Worm (Caenorhabditis elegans) whole organism, L4/young adult: ENCODE data around the gene ocam-1.

Experiments
- W03F9.2 ChIP-seq: fragments of 150-350 bp; optimal IDR thresholded peaks from 2 replicates; lab custom pipeline; 2014; ENCODE audit warnings: missing biosample characterization, missing genetic modification characterization
- dao-5 ChIP-seq: sonication (generic microtip); optimal IDR thresholded peaks from 2 replicates; lab custom pipeline; 2016; ENCODE audit warnings: missing genotype, missing genetic modification characterization, moderate library complexity, missing compliant biosample characterization
- him-1 ChIP-seq: sonication (generic microtip); optimal IDR thresholded peaks from 2 replicates; lab custom pipeline; 2016; ENCODE audit warnings: missing genotype, missing genetic modification reagents, missing genetic modification characterization, missing compliant biosample characterization

- TF ChIP-seq W03F9.2 (tag; lab: Kevin White, UChicago) (no peak), him-1 (tag; lab: Kevin White, UChicago) (no peak), dao-5 (tag; lab: Kevin White, UChicago) (no peak)
Observed at ce11 chrV:14156468-14156867, 11.1 kb downstream of the ocam-1 start, which contains the start of gene AH10.2.
